Fruit fly (Drosophila melanogaster): Measurements from ENCODE around the gene CG34279.

- TF ChIP-seq Crg-1 (GFP tag; optimal IDR thresholded peaks at IDR 0.05) (no peak), CG7101 (tag; optimal IDR thresholded peaks at IDR 0.05) (peak; percentile 60), kay (GFP tag; ENCODE audit: borderline replicate concordance) (peak; percentile 12), cic (GFP tag; optimal IDR thresholded peaks at IDR 0.05) (no peak), CG7045 (GFP tag; optimal IDR thresholded peaks at IDR 0.05) (peak; percentile 19), Mnt (GFP tag; optimal IDR thresholded peaks at IDR 0.05) (no peak), cnc (optimal IDR thresholded peaks at IDR 0.05) (no peak), CG14711 (tag; optimal IDR thresholded peaks at IDR 0.05) (peak; percentile 63), tj (GFP tag; optimal IDR thresholded peaks at IDR 0.05) (no peak), bab1 (GFP tag; optimal IDR thresholded peaks at IDR 0.05) (peak; percentile 54), Hr96 (GFP tag; optimal IDR thresholded peaks at IDR 0.05) (peak; percentile 32), CG33017 (tag; optimal IDR thresholded peaks at IDR 0.05) (peak; percentile 55), ovo (GFP tag; optimal IDR thresholded peaks at IDR 0.05) (no peak), CG1620 (GFP tag; optimal IDR thresholded peaks at IDR 0.05) (no peak)
Observed at dm6 chr3R:17386168-17386819, 16.8 kb downstream of the CG34279 start.
